Fruit fly (Drosophila melanogaster) whole organism, wandering third instar larva: ENCODE results near the gene CG3473.

Experiments used
- tai ChIP-seq: sonication (Bioruptor generic); optimal IDR thresholded peaks from 2 replicates; lab custom pipeline; 2016; ENCODE audit warnings: missing biosample characterization, missing genetic modification characterization

Gene CG3473

DNA sequence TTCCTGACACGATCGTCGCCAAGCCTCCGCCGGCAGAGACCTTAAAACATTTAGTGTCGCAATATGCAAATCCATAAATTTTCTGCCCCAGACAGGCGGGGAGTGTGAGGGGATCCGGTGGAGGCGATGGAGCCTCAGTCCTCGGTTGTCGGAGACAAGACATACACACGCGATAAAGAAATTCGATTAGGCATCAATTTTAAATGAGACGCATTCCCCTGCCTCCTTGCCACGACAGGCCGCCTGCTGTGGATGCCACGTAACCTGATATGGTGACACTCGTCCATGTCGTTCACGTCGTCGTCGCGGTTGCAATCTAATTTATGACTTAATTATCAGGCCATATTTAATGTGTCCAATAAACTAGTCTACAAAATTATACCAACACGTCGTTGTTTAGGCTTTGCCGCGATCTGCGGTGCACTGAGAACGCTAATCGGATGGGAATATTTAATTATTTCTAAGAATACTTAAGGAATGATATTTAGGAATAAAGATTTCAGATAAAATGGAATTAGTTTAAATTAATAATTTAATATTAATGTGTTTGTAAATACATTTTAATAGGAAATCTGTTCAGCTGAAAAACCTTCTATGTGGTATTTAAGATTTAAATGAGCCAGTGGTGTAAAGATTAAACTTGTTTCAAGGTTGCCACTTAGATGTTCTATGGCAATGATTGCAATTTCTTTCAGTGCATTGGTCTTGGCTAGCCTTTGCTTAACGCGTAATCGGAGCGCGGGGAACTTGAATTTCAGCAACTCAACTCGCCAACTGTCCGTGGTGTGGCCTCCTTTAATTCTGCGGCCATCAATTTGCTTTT lies 48.1 kb downstream of the CG3473 start (continued):
- TF ChIP-seq tai: no peak
